Fruit fly (Drosophila melanogaster): ENCODE data around the gene CG43922.

CG43922 gene

DNA sequence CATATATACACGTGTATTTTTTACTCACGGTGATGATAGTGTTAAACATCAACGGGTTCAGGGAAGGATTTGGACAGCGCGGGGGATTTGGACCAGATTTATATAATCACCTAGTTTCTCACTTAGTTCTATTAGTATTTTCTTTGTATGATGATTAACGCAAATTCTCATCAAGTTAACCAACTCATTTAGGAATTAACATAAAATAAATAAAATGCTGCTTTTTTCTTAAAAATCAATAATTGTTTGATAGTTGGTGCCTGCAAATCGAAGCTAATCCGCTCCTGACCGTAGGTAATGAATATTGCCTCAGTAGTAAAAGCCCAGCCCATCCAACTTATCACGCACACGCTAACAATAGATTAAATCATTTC, 43.2 kb upstream of the CG43922 start:
- TF ChIP-seq sv (GFP tag; optimal IDR thresholded peaks at IDR 0.05) (peak; percentile 53), fru (GFP tag; optimal IDR thresholded peaks at IDR 0.05) (peak; percentile 43), Dfd (GFP tag; optimal IDR thresholded peaks at IDR 0.05) (no peak), Hr78 (GFP tag; optimal IDR thresholded peaks at IDR 0.05) (no peak), usp (GFP tag; optimal IDR thresholded peaks at IDR 0.05) (no peak), br (GFP tag; optimal IDR thresholded peaks at IDR 0.05) (peak; percentile 14), CrebA (GFP tag; optimal IDR thresholded peaks at IDR 0.05; ENCODE audit: borderline replicate concordance) (no peak), Hnf4 (GFP tag; optimal IDR thresholded peaks at IDR 0.05) (no peak), h (GFP tag; optimal IDR thresholded peaks at IDR 0.05) (peak; percentile 66), rgr (GFP tag; optimal IDR thresholded peaks at IDR 0.05) (peak; percentile 45), ey (GFP tag; optimal IDR thresholded peaks at IDR 0.05) (peak; percentile 36), Dif (GFP tag; optimal IDR thresholded peaks at IDR 0.05; ENCODE audit: partially characterized antibody) (no peak), HLH106 (tag; optimal IDR thresholded peaks at IDR 0.05) (peak; percentile 29), psq (GFP tag; optimal IDR thresholded peaks at IDR 0.05) (peak; percentile 5), sage (GFP tag; optimal IDR thresholded peaks at IDR 0.05) (no peak), foxo (GFP tag; optimal IDR thresholded peaks at IDR 0.05) (peak in 1 of 2 experiments; percentile 71), Rel (GFP tag; optimal IDR thresholded peaks at IDR 0.05) (no peak), Rel (tag; optimal IDR thresholded peaks at IDR 0.05) (no peak), Sp1 (GFP tag; optimal IDR thresholded peaks at IDR 0.05) (no peak), pan (optimal IDR thresholded peaks at IDR 0.05) (no peak), dmrt93B (GFP tag; optimal IDR thresholded peaks at IDR 0.05) (no peak), OdsH (GFP tag; optimal IDR thresholded peaks at IDR 0.05) (peak; percentile 18), GATAd (GFP tag; optimal IDR thresholded peaks at IDR 0.05) (no peak)

- TF ChIP-seq OdsH (GFP tag; optimal IDR thresholded peaks at IDR 0.05) (peak; percentile 47), sage (GFP tag; optimal IDR thresholded peaks at IDR 0.05) (no peak), Vsx2 (GFP tag; optimal IDR thresholded peaks at IDR 0.05; ENCODE audit: partially characterized antibody) (peak; percentile 37), Jra (GFP tag; optimal IDR thresholded peaks at IDR 0.05) (no peak), HLH106 (tag; optimal IDR thresholded peaks at IDR 0.05) (peak; percentile 0), fru (GFP tag; optimal IDR thresholded peaks at IDR 0.05) (peak; percentile 22), sv (GFP tag; optimal IDR thresholded peaks at IDR 0.05) (peak; percentile 24), foxo (GFP tag; optimal IDR thresholded peaks at IDR 0.05) (peak in 1 of 2 experiments; percentile 74), brk (GFP tag; optimal IDR thresholded peaks at IDR 0.05) (no peak), jim (GFP tag; optimal IDR thresholded peaks at IDR 0.05) (no peak)
Observed at dm6 chr2L:6350984-6351808, 42.6 kb upstream of the CG43922 start, which contains the start of gene CG9498. TSS of gene CG9498 (minus strand) at chr2L:6351034.

DNA sequence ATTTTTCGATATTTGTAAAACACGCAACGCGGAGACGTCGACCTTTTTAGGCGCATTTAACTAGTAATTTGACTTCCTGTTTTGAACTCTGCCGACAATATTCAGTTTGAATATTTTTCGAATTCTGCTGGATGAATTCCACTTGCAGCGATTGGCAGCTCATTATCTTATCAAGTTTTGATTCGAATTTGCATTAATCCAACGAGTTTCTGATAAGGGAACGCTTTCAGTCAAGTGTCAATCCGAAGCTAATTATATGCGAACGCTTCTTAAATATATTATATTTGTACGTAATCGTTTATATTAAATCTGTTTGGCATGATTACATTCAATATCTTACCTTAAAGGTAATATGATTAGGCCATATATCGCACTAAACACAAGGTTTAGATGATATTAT, 39.8 kb upstream of the CG43922 start, which contains the start of gene CG9497:
CG9497 (minus strand) TSS at position 101 of the 400 bp plus-strand sequence.
- TF ChIP-seq lola (GFP tag; optimal IDR thresholded peaks at IDR 0.05) (no peak), Hr78 (GFP tag; optimal IDR thresholded peaks at IDR 0.05) (no peak), ey (GFP tag; optimal IDR thresholded peaks at IDR 0.05) (no peak), sage (GFP tag; optimal IDR thresholded peaks at IDR 0.05) (no peak)

- TF ChIP-seq Dif (GFP tag; optimal IDR thresholded peaks at IDR 0.05; ENCODE audit: partially characterized antibody) (peak; percentile 5), Jra (GFP tag; optimal IDR thresholded peaks at IDR 0.05) (no peak), tai (GFP tag; optimal IDR thresholded peaks at IDR 0.05) (no peak), rgr (GFP tag; optimal IDR thresholded peaks at IDR 0.05) (no peak), Abd-B (GFP tag; optimal IDR thresholded peaks at IDR 0.05) (no peak), usp (GFP tag; optimal IDR thresholded peaks at IDR 0.05) (no peak), psq (GFP tag; optimal IDR thresholded peaks at IDR 0.05) (peak; percentile 29), lola (GFP tag; optimal IDR thresholded peaks at IDR 0.05) (no peak), Hnf4 (GFP tag; optimal IDR thresholded peaks at IDR 0.05) (no peak), CrebA (GFP tag; optimal IDR thresholded peaks at IDR 0.05; ENCODE audit: borderline replicate concordance) (no peak), sv (GFP tag; optimal IDR thresholded peaks at IDR 0.05) (no peak), Hr78 (GFP tag; optimal IDR thresholded peaks at IDR 0.05) (no peak), jim (GFP tag; optimal IDR thresholded peaks at IDR 0.05) (no peak), h (GFP tag; optimal IDR thresholded peaks at IDR 0.05) (peak; percentile 15), pan (optimal IDR thresholded peaks at IDR 0.05) (no peak), ey (GFP tag; optimal IDR thresholded peaks at IDR 0.05) (no peak), brk (GFP tag; optimal IDR thresholded peaks at IDR 0.05) (no peak), Rel (GFP tag; optimal IDR thresholded peaks at IDR 0.05) (no peak), Rel (tag; optimal IDR thresholded peaks at IDR 0.05) (peak; percentile 37), N (GFP tag; optimal IDR thresholded peaks at IDR 0.05) (no peak), dmrt93B (GFP tag; optimal IDR thresholded peaks at IDR 0.05) (no peak), dl (GFP tag; optimal IDR thresholded peaks at IDR 0.05; ENCODE audit: insufficient read depth in 1 of 2, partially characterized antibody in 2 of 2) (peak in 1 of 2 experiments; percentile 18), Hr83 (GFP tag; optimal IDR thresholded peaks at IDR 0.05; ENCODE audit: poor library complexity, severe bottlenecking) (peak; percentile 51)
Observed at dm6 chr2L:6343084-6343873, 34.7 kb upstream of the CG43922 start.

Measured in whole organism, wandering third instar larva.